Worm (Caenorhabditis elegans) whole organism, midembryonic: ENCODE results near the gene rab-7.

ENCODE experiments used
- T22C8.4 ChIP-seq: fragments of 200-800 bp; sonication (Bioruptor generic); IDR thresholded peaks from 2 replicates; pipeline ENCODE4 v1.3.6; 2022; ENCODE audit warnings: missing genetic modification characterization, missing compliant biosample characterization
- cog-1 ChIP-seq: sonication (generic microtip); optimal IDR thresholded peaks from 2 replicates; lab custom pipeline; 2016; ENCODE audit warnings: missing genetic modification characterization, missing compliant biosample characterization
- flt-1 ChIP-seq: fragments of 200-800 bp; sonication (Bioruptor generic); IDR thresholded peaks from 2 replicates; pipeline ENCODE4 v1.3.6; 2022; ENCODE audit warnings: missing genetic modification characterization, missing compliant biosample characterization
- med-1 ChIP-seq: sonication (generic microtip); optimal IDR thresholded peaks from 2 replicates; lab custom pipeline; 2017; ENCODE audit warnings: missing genetic modification characterization, mild to moderate bottlenecking, missing compliant biosample characterization, antibody characterized with exemption, missing genetic modification reagents; ENCODE audit not compliant: insufficient read depth
- ref-1 ChIP-seq: fragments of 200-800 bp; sonication (Bioruptor generic); conservative IDR thresholded peaks from 2 replicates; pipeline ENCODE4 v1.3.6; 2022; ENCODE audit warnings: missing genetic modification reagents, missing genetic modification characterization, missing compliant biosample characterization
- tab-1 ChIP-seq: fragments of 200-800 bp; sonication (Bioruptor generic); IDR thresholded peaks from 2 replicates; pipeline ENCODE4 v1.3.6; 2022; ENCODE audit warnings: missing genetic modification characterization, missing compliant biosample characterization
- ztf-23 ChIP-seq: fragments of 200-800 bp; sonication (Bioruptor generic); IDR thresholded peaks from 2 replicates; pipeline ENCODE4 v1.3.6; 2022; ENCODE audit warnings: missing genetic modification reagents, missing genetic modification characterization, missing compliant biosample characterization
- ztf-29 ChIP-seq: fragments of 200-800 bp; sonication (Bioruptor generic); IDR thresholded peaks from 2 replicates; pipeline ENCODE4 v1.3.6; 2022; ENCODE audit warnings: missing genetic modification reagents, missing genetic modification characterization, missing compliant biosample characterization

- TF ChIP-seq T22C8.4 (GFP tag; lab: Robert Waterston, UW) (no peak), cog-1 (tag; lab: Kevin White, UChicago) (no peak), ztf-23 (GFP tag; lab: Robert Waterston, UW) (no peak), flt-1 (GFP tag; lab: Robert Waterston, UW) (no peak), ztf-29 (GFP tag; lab: Robert Waterston, UW) (no peak), med-1 (no peak), ref-1 (GFP tag; lab: Robert Waterston, UW) (no peak), tab-1 (no peak)
These were observed 22.0 kb upstream of the rab-7 start, which contains the start of gene Y17G7B.3 for ce11 chrII:11988724-11989123.
